Worm (Caenorhabditis elegans): Measurements from ENCODE around the gene cpg-20.

Gene cpg-20

ce11 chrIV:6079925-6080324 is 3.9 kb upstream of the cpg-20 start, which contains the start of gene ugt-19:
ugt-19 (minus strand) TSS chrIV:6079952.
- TF ChIP-seq php-3 (GFP tag; IDR thresholded peaks at IDR 0.05), result no peak
- no peak for TF ChIP-seq dmd-9 (GFP tag; IDR thresholded peaks at IDR 0.05)
- TF ChIP-seq hmg-1.1 (GFP tag; IDR thresholded peaks at IDR 0.05), result no peak
- TF ChIP-seq gei-8 (GFP tag; optimal IDR thresholded peaks at IDR 0.05), result no peak
- no peak for TF ChIP-seq Y5F2A.4 (GFP tag; optimal IDR thresholded peaks at IDR 0.05)
- TF ChIP-seq lsy-2 (tag; optimal IDR thresholded peaks at IDR 0.05), result peak in 1 of 2 experiments; percentile 10
- no peak for TF ChIP-seq daf-19 (GFP tag; conservative IDR thresholded peaks at IDR 0.05)
- TF ChIP-seq nhr-28 (tag; optimal IDR thresholded peaks at IDR 0.05), result peak; percentile 76
- peak; percentile 66; the same call in 1 of the 2 replicates for TF ChIP-seq dmd-6 (GFP tag; IDR thresholded peaks at IDR 0.05)
- TF ChIP-seq lin-1 (GFP tag; IDR thresholded peaks at IDR 0.05), result no peak
- TF ChIP-seq unc-62 (GFP tag; optimal IDR thresholded peaks at IDR 0.05 in 1 of 2), result no peak
- no peak for TF ChIP-seq unc-62 (tag; optimal IDR thresholded peaks at IDR 0.05)
- no peak for TF ChIP-seq nhr-6 (tag; optimal IDR thresholded peaks at IDR 0.05)
- TF ChIP-seq snpc-1.2 (GFP tag; IDR thresholded peaks at IDR 0.05), result no peak
- no peak for TF ChIP-seq arid-1 (GFP tag; conservative IDR thresholded peaks at IDR 0.05)
- TF ChIP-seq dve-1 (tag; optimal IDR thresholded peaks at IDR 0.05; ENCODE audit: insufficient read depth), result peak; percentile 21
- TF ChIP-seq mxl-2 (GFP tag; conservative IDR thresholded peaks at IDR 0.05), result no peak
- TF ChIP-seq skn-1 (tag; optimal IDR thresholded peaks at IDR 0.05), result no peak
- TF ChIP-seq saeg-2 (GFP tag; IDR thresholded peaks at IDR 0.05), result no peak
- TF ChIP-seq Y75B8A.6 (GFP tag; IDR thresholded peaks at IDR 0.05), result no peak
- no peak for TF ChIP-seq nhr-11 (tag; optimal IDR thresholded peaks at IDR 0.05)
- TF ChIP-seq F37D6.2 (tag; optimal IDR thresholded peaks at IDR 0.05), result no peak
- TF ChIP-seq aha-1 (tag), result no peak
- TF ChIP-seq mes-2 (tag; optimal IDR thresholded peaks at IDR 0.05; ENCODE audit: poor library complexity, severe bottlenecking), result no peak
- TF ChIP-seq aly-2 (tag; optimal IDR thresholded peaks at IDR 0.05), result no peak
- no peak for TF ChIP-seq nhr-10 (tag; optimal IDR thresholded peaks at IDR 0.05)
- no peak for TF ChIP-seq nhr-77 (tag; optimal IDR thresholded peaks at IDR 0.05)
- TF ChIP-seq zip-11 (GFP tag; IDR thresholded peaks at IDR 0.05), result no peak
- no peak for TF ChIP-seq egl-43 (GFP tag; IDR thresholded peaks at IDR 0.05)
- peak; percentile 87 for TF ChIP-seq pqm-1 (tag; optimal IDR thresholded peaks at IDR 0.05)
- TF ChIP-seq mdl-1 (tag; optimal IDR thresholded peaks at IDR 0.05), result no peak
- no peak for TF ChIP-seq ctbp-1 (GFP tag; IDR thresholded peaks at IDR 0.05)
- TF ChIP-seq jun-1 (tag; optimal IDR thresholded peaks at IDR 0.05), result no peak
- TF ChIP-seq R02D3.7 (tag; optimal IDR thresholded peaks at IDR 0.05), result no peak
- TF ChIP-seq zag-1 (tag; optimal IDR thresholded peaks at IDR 0.05), result no peak
- TF ChIP-seq D1046.2 (GFP tag; IDR thresholded peaks at IDR 0.05), result no peak
- no peak for TF ChIP-seq hlh-30 (tag; optimal IDR thresholded peaks at IDR 0.05; ENCODE audit: insufficient read depth)
- TF ChIP-seq tag-97 (GFP tag; IDR thresholded peaks at IDR 0.05), result no peak
- TF ChIP-seq daf-16 (GFP tag; optimal IDR thresholded peaks at IDR 0.05), result no peak
- peak; percentile 44 for TF ChIP-seq daf-16 (tag; optimal IDR thresholded peaks at IDR 0.05)
- TF ChIP-seq F10B5.3 (tag; optimal IDR thresholded peaks at IDR 0.05), result no peak

DNA sequence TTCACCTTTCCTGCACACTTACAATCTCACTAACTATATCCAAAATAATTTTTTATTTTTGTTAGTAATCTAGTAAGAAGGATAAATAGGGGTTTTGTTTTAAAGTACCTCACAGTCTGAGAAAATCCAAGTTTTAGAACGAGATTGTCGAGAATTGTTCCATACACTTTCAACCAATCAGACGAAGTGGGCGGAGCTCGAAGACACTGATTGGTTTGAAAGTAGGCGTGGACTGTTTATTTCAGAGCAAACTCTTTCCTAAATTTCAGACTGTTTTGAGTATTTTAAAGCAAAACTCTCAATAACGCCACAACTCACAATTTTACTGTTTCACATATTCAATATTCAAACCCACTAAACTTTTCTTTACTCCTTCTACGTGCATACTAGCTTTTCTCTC is 5.0 kb downstream of the cpg-20 start:
- TF ChIP-seq jun-1 (tag; optimal IDR thresholded peaks at IDR 0.05) (no peak), ama-1 (optimal IDR thresholded peaks at IDR 0.05) (no peak), mxl-2 (GFP tag; conservative IDR thresholded peaks at IDR 0.05) (no peak), set-16 (GFP tag; IDR thresholded peaks at IDR 0.05) (no peak), mdt-29 (GFP tag; IDR thresholded peaks at IDR 0.05) (no peak), zip-11 (GFP tag; IDR thresholded peaks at IDR 0.05) (no peak), lim-7 (GFP tag; IDR thresholded peaks at IDR 0.05) (no peak), lsy-2 (tag; optimal IDR thresholded peaks at IDR 0.05) (no peak), ceh-28 (tag; optimal IDR thresholded peaks at IDR 0.05) (no peak), zag-1 (tag; optimal IDR thresholded peaks at IDR 0.05) (no peak), daf-16 (GFP tag; optimal IDR thresholded peaks at IDR 0.05) (no peak), daf-16 (tag; optimal IDR thresholded peaks at IDR 0.05) (no peak)
